Fruit fly (Drosophila melanogaster): ENCODE data around the gene CG10026.

Gene CG10026

DNA sequence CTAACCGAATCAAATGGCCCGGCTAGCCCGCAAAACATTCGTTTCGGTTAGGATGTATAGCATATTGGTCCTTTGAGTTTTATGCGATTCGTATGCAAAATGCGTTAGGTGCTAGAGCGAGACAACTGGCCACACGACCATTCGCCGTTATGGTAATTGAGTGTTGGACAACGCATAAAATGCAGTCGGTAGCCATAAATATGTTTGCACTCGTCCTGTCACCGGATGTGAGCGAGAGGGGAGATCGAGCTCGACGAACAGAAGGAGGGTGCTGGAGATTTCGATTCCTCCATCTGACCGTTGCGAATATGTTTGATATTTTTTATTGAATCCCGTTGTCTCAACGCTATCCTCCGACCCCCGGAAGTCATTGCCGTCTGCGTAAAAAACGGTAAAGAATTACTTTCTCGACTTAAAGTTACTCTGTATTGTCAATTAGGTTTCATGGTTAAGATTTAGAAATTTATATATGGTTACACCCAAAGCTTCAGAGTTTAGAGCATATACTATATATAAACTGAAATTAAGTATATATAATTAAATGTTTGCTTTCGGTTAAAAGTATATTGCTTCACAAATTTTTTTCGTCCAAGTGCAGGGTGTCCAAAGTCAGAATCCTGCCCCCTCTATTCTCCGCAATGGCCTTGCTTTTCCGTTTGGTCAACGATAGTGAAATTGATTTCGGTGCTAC is 4.0 kb downstream of the CG10026 start (continued):
- TF ChIP-seq CG7745 (tag; optimal IDR thresholded peaks at IDR 0.05) (no peak), Hey (tag; optimal IDR thresholded peaks at IDR 0.05) (no peak), Ets97D (GFP tag; optimal IDR thresholded peaks at IDR 0.05) (peak; percentile 66), ewg (GFP tag; optimal IDR thresholded peaks at IDR 0.05) (no peak), CG15514 (GFP tag; optimal IDR thresholded peaks at IDR 0.05) (no peak), phol (tag; optimal IDR thresholded peaks at IDR 0.05) (peak; percentile 67), CG17361 (GFP tag; IDR thresholded peaks at IDR 0.05) (0 out of 3 replicates have a peak, but pooled peaks have one; percentile 10), CG6854 (GFP tag; optimal IDR thresholded peaks at IDR 0.05) (no peak), CG6254 (GFP tag; optimal IDR thresholded peaks at IDR 0.05) (no peak), grn (GFP tag; optimal IDR thresholded peaks at IDR 0.05) (no peak), rib (GFP tag; IDR thresholded peaks at IDR 0.05) (no peak), ato (GFP tag; IDR thresholded peaks at IDR 0.05; ENCODE audit: partially characterized antibody) (no peak), CG11504 (tag; optimal IDR thresholded peaks at IDR 0.05) (peak; percentile 0), Lhr (GFP tag; optimal IDR thresholded peaks at IDR 0.05) (no peak), jigr1 (GFP tag; IDR thresholded peaks at IDR 0.05) (no peak), CG4328 (GFP tag; optimal IDR thresholded peaks at IDR 0.05) (no peak), CG1647 (GFP tag; optimal IDR thresholded peaks at IDR 0.05) (no peak), CG7271 (tag; optimal IDR thresholded peaks at IDR 0.05) (peak; percentile 76), HLHmδ (GFP tag; optimal IDR thresholded peaks at IDR 0.05) (peak; percentile 11)

DNA sequence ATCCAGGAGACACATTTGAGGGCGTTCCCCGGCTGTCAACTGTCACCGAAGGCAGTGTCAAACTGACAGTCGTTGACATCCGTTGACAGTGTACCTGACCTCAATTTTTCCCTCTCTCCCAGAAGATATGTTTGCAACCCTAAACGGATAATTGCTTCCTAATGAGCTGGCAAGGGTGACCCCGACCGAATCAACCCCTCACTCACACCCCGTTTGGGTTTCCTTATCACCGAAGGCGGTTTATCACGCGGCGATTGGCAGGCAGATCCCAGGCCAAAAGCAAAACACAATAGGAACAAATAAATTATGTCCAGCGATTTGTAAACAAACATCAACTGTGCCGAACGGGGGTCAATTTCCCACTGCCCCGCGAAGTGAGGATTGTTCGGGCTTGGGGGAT is 5.3 kb downstream of the CG10026 start:
- TF ChIP-seq sens-2 (GFP tag; IDR thresholded peaks at IDR 0.05) (no peak), CG15696 (tag; optimal IDR thresholded peaks at IDR 0.05) (no peak), CG12659 (GFP tag; optimal IDR thresholded peaks at IDR 0.05) (no peak), ftz-f1 (GFP tag; optimal IDR thresholded peaks at IDR 0.05) (no peak), CG12942 (GFP tag; optimal IDR thresholded peaks at IDR 0.05) (no peak), Kr (GFP tag; optimal IDR thresholded peaks at IDR 0.05) (peak; percentile 52), luna (GFP tag; optimal IDR thresholded peaks at IDR 0.05) (no peak), Hr78 (GFP tag; optimal IDR thresholded peaks at IDR 0.05) (no peak), CG10543 (GFP tag; optimal IDR thresholded peaks at IDR 0.05) (no peak), zen (tag; optimal IDR thresholded peaks at IDR 0.05) (peak; percentile 34), nerfin-1 (tag; optimal IDR thresholded peaks at IDR 0.05) (peak; percentile 14), gcm2 (GFP tag; optimal IDR thresholded peaks at IDR 0.05) (no peak), CG6813 (GFP tag; optimal IDR thresholded peaks at IDR 0.05) (no peak), CG6791 (GFP tag; IDR thresholded peaks at IDR 0.05; ENCODE audit: partially characterized antibody) (no peak), sd (tag; optimal IDR thresholded peaks at IDR 0.05) (no peak), dmrt99B (tag; optimal IDR thresholded peaks at IDR 0.05) (no peak), Nf-YB (GFP tag; optimal IDR thresholded peaks at IDR 0.05) (peak; percentile 5), croc (GFP tag; conservative IDR thresholded peaks at IDR 0.05) (no peak), Ets65A (GFP tag) (peak; percentile 2), CG12104 (GFP tag; optimal IDR thresholded peaks at IDR 0.05) (no peak), hth (optimal IDR thresholded peaks at IDR 0.05) (peak; percentile 1), br (optimal IDR thresholded peaks at IDR 0.05) (no peak), caup (GFP tag; optimal IDR thresholded peaks at IDR 0.05; ENCODE audit: severe bottlenecking) (no peak), Atf-2 (GFP tag; optimal IDR thresholded peaks at IDR 0.05) (no peak), CG5245 (GFP tag; optimal IDR thresholded peaks at IDR 0.05) (no peak), pros (GFP tag; optimal IDR thresholded peaks at IDR 0.05) (peak; percentile 84), CG9817 (tag; optimal IDR thresholded peaks at IDR 0.05) (no peak), tll (GFP tag; optimal IDR thresholded peaks at IDR 0.05) (peak in 1 of 2 experiments; percentile 40), sna (GFP tag; IDR thresholded peaks at IDR 0.05; ENCODE audit: partially characterized antibody) (no peak), bsh (GFP tag; optimal IDR thresholded peaks at IDR 0.05) (no peak)
